Fruit fly (Drosophila melanogaster) whole organism, prepupa: ENCODE data around the gene CG46320.

Source experiments
- Blimp-1 ChIP-seq: fragments of 200-800 bp; sonication (Bioruptor generic); optimal IDR thresholded peaks from 3 replicates; lab custom pipeline; 2017; ENCODE audit warnings: missing biosample characterization, missing genetic modification characterization, mild to moderate bottlenecking, moderate library complexity, missing genetic modification reagents
- CG10669 ChIP-seq: fragments of 200-800 bp; sonication (Bioruptor generic); optimal IDR thresholded peaks from 3 replicates; lab custom pipeline; 2018; ENCODE audit warnings: missing biosample characterization, mild to moderate bottlenecking, missing genetic modification characterization, moderate library complexity
- CG11294 ChIP-seq: fragments of 200-800 bp; sonication (Bioruptor generic); IDR thresholded peaks from 2 replicates; pipeline ENCODE4 v1.3.6; 2022; ENCODE audit warnings: missing biosample characterization, missing genetic modification characterization
- CG15336 ChIP-seq: fragments of 200-800 bp; sonication (Bioruptor generic); IDR thresholded peaks from 2 replicates; pipeline ENCODE4 v1.3.6; 2022; ENCODE audit warnings: missing biosample characterization, missing genetic modification characterization
- CG16779 ChIP-seq: fragments of 200-800 bp; sonication (Bioruptor generic); optimal IDR thresholded peaks from 3 replicates; lab custom pipeline; 2017; ENCODE audit warnings: missing biosample characterization, mild to moderate bottlenecking, missing genetic modification characterization
- CG31627 ChIP-seq: fragments of 200-800 bp; sonication (Bioruptor generic); optimal IDR thresholded peaks from 3 replicates; lab custom pipeline; 2016; ENCODE audit warnings: missing biosample characterization, missing genetic modification characterization
- CG34406 ChIP-seq: fragments of 200-800 bp; sonication (Bioruptor generic); optimal IDR thresholded peaks from 3 replicates; lab custom pipeline; 2016; ENCODE audit warnings: missing biosample characterization, missing genetic modification characterization
- CG6276 ChIP-seq: fragments of 200-800 bp; sonication (Bioruptor generic); optimal IDR thresholded peaks from 2 replicates; lab custom pipeline; 2017; ENCODE audit warnings: missing biosample characterization, mild to moderate bottlenecking, missing genetic modification characterization
- CG6792 ChIP-seq: fragments of 200-800 bp; sonication (Bioruptor generic); optimal IDR thresholded peaks from 3 replicates; lab custom pipeline; 2016; ENCODE audit warnings: missing biosample characterization, missing genetic modification characterization
- CG6808 ChIP-seq: fragments of 200-800 bp; sonication (Bioruptor generic); optimal IDR thresholded peaks from 3 replicates; lab custom pipeline; 2017; ENCODE audit warnings: missing biosample characterization, missing genetic modification characterization, mild to moderate bottlenecking, moderate library complexity, missing genetic modification reagents
- CG6854 ChIP-seq: fragments of 200-800 bp; sonication (Bioruptor generic); optimal IDR thresholded peaks from 2 replicates; lab custom pipeline; 2017; ENCODE audit warnings: missing biosample characterization, mild to moderate bottlenecking, missing genetic modification characterization
- CG7368 ChIP-seq: fragments of 200-800 bp; sonication (Bioruptor generic); optimal IDR thresholded peaks from 3 replicates; lab custom pipeline; 2016; ENCODE audit warnings: missing biosample characterization, missing genetic modification characterization
- CG8119 ChIP-seq: fragments of 200-800 bp; sonication (Bioruptor generic); IDR thresholded peaks from 3 replicates; pipeline ENCODE4 v1.3.6; 2022; ENCODE audit warnings: missing biosample characterization, missing genetic modification characterization
- Eip75B ChIP-seq: fragments of 200-800 bp; sonication (Bioruptor generic); optimal IDR thresholded peaks from 3 replicates; lab custom pipeline; 2016; ENCODE audit warnings: missing biosample characterization, missing genetic modification characterization
- Eip78C ChIP-seq: fragments of 200-800 bp; sonication (Bioruptor generic); peaks from one replicate; lab custom pipeline; 2016; ENCODE audit warnings: missing biosample characterization, missing genetic modification characterization
- Hr38 ChIP-seq: sonication (Bioruptor generic); optimal IDR thresholded peaks from 2 replicates; lab custom pipeline; 2016; ENCODE audit warnings: missing biosample characterization, missing genetic modification characterization
- Met ChIP-seq: fragments of 200-800 bp; sonication (Bioruptor generic); optimal IDR thresholded peaks from 3 replicates; lab custom pipeline; 2016; ENCODE audit warnings: missing biosample characterization, missing genetic modification characterization
- Smox ChIP-seq: fragments of 200-800 bp; sonication (Bioruptor generic); optimal IDR thresholded peaks from 3 replicates; lab custom pipeline; 2016; ENCODE audit warnings: missing biosample characterization, missing genetic modification characterization
- Sox102F ChIP-seq: fragments of 200-800 bp; sonication (Bioruptor generic); optimal IDR thresholded peaks from 2 replicates; lab custom pipeline; 2016; ENCODE audit warnings: missing biosample characterization, mild to moderate bottlenecking, missing genetic modification characterization
- Sox14 ChIP-seq: fragments of 200-800 bp; sonication (Bioruptor generic); optimal IDR thresholded peaks from 3 replicates; lab custom pipeline; 2016; ENCODE audit warnings: missing biosample characterization, missing genetic modification characterization
- Sox15 ChIP-seq: fragments of 200-800 bp; sonication (Bioruptor generic); optimal IDR thresholded peaks from 3 replicates; lab custom pipeline; 2016; ENCODE audit warnings: missing biosample characterization, missing genetic modification characterization
- achi ChIP-seq: fragments of 200-800 bp; sonication (Bioruptor generic); optimal IDR thresholded peaks from 3 replicates; lab custom pipeline; 2016; ENCODE audit warnings: missing biosample characterization, missing genetic modification characterization
- acj6 ChIP-seq: fragments of 200-800 bp; sonication (Bioruptor generic); optimal IDR thresholded peaks from 3 replicates; lab custom pipeline; 2016; ENCODE audit warnings: missing biosample characterization, missing genetic modification characterization
- cyc ChIP-seq: fragments of 200-800 bp; sonication (Bioruptor generic); optimal IDR thresholded peaks from 3 replicates; lab custom pipeline; 2016; ENCODE audit warnings: missing biosample characterization, missing genetic modification characterization
- eg ChIP-seq: fragments of 200-800 bp; sonication (Bioruptor generic); IDR thresholded peaks from 3 replicates; pipeline ENCODE4 v1.3.6; 2022; ENCODE audit warnings: missing biosample characterization, missing genetic modification characterization
- esn ChIP-seq: fragments of 200-800 bp; sonication (Bioruptor generic); optimal IDR thresholded peaks from 2 replicates; lab custom pipeline; 2016; ENCODE audit warnings: missing biosample characterization, mild to moderate bottlenecking, missing genetic modification characterization, moderate library complexity
- fd59A ChIP-seq: fragments of 200-800 bp; sonication (Bioruptor generic); optimal IDR thresholded peaks from 2 replicates; lab custom pipeline; 2017; ENCODE audit warnings: missing biosample characterization, mild to moderate bottlenecking, missing genetic modification characterization, missing genetic modification reagents
- fkh ChIP-seq: fragments of 200-800 bp; sonication (Bioruptor generic); optimal IDR thresholded peaks from 3 replicates; lab custom pipeline; 2017; ENCODE audit warnings: missing biosample characterization, mild to moderate bottlenecking, missing genetic modification characterization, moderate library complexity
- lz ChIP-seq: fragments of 200-800 bp; sonication (Bioruptor generic); optimal IDR thresholded peaks from 3 replicates; lab custom pipeline; 2016; ENCODE audit warnings: missing biosample characterization, missing genetic modification characterization
- net ChIP-seq: fragments of 200-800 bp; sonication (Bioruptor generic); optimal IDR thresholded peaks from 3 replicates; lab custom pipeline; 2016; ENCODE audit warnings: missing biosample characterization, missing genetic modification characterization
- pdm3 ChIP-seq: fragments of 200-800 bp; sonication (Bioruptor generic); optimal IDR thresholded peaks from 3 replicates; lab custom pipeline; 2016; ENCODE audit warnings: missing biosample characterization, missing genetic modification characterization
- salr ChIP-seq, 2 experiments: fragments of 200-800 bp; sonication (Bioruptor generic); optimal IDR thresholded peaks; 3 replicates each; lab custom pipeline; 2016 to 2018; ENCODE audit warnings: missing biosample characterization in 2 of 2, missing genetic modification characterization in 2 of 2, mild to moderate bottlenecking in 1 of 2
- spab ChIP-seq: fragments of 200-800 bp; sonication (Bioruptor generic); optimal IDR thresholded peaks from 2 replicates; lab custom pipeline; 2017; ENCODE audit warnings: missing biosample characterization, mild to moderate bottlenecking, missing genetic modification characterization, missing genetic modification reagents
- svp ChIP-seq: fragments of 200-800 bp; sonication (Bioruptor generic); peaks from one replicate; lab custom pipeline; 2016; ENCODE audit warnings: missing biosample characterization, missing genetic modification characterization
- vri ChIP-seq: fragments of 200-800 bp; sonication (Bioruptor generic); optimal IDR thresholded peaks from 3 replicates; lab custom pipeline; 2016; ENCODE audit warnings: missing biosample characterization, mild to moderate bottlenecking, missing genetic modification characterization

Gene CG46320

DNA sequence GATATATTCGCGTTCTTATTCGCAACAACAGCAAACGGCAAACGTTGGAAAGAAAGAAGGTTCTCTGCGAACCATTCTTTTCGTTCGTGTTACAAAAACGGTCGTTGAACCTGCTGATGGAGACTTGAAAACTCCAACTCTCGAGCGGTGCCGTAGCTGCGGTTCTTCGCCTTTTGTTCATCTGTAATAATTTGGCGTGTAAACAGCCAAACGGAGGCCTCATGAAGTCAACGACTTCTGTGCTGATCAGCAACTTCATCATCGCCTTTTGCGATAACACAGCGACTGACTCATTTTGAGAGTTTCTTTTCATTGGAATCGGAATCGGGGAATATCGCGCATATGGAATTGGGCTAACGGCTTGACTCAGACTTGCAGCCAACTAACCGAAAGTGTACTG lies 46.5 kb upstream of the CG46320 start:
- TF ChIP-seq CG10669 (GFP tag; lab: Kevin White, UChicago), result no peak
- TF ChIP-seq Met (GFP tag; lab: Kevin White, UChicago), result peak; percentile 15
- peak; percentile 11 for TF ChIP-seq Eip78C (GFP tag; lab: Kevin White, UChicago)
- peak; percentile 95 for TF ChIP-seq Blimp-1 (GFP tag; lab: Kevin White, UChicago)
- TF ChIP-seq Sox102F (GFP tag; lab: Kevin White, UChicago), result peak; percentile 4
- TF ChIP-seq, all 60 proteins: peak for 4

DNA sequence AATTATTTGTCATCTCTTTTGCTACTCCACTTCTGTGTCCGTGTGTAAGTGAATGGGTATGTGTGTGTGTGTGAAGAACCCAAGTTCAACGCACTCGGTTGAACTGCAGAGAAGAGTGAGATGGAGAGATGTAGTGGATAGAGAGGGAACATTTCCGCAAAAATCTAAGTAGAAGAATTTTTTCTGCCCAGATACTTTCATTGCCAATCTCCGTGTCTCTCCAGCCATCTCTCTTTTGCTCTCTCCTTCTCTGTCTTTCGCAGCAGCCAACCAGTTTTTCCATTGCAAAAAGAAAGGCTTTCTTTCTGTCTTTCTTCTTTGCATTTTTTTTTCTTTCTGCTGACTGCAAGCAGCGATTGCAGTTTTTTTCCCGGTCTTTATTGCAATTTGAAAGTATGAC lies 45.2 kb upstream of the CG46320 start:
- TF ChIP-seq Sox15 (no peak), eg (GFP tag; lab: Robert Waterston, UW) (no peak), Eip78C (GFP tag; lab: Kevin White, UChicago) (peak; percentile 44), Sox102F (GFP tag; lab: Kevin White, UChicago) (no peak), cyc (no peak), Blimp-1 (GFP tag; lab: Kevin White, UChicago) (peak; percentile 95), CG15336 (GFP tag; lab: Robert Waterston, UW) (no peak), CG8119 (no peak), vri (GFP tag; lab: Kevin White, UChicago) (no peak), salr (GFP tag; optimal IDR thresholded peaks at IDR 0.05; lab: Kevin White, UChicago) (no peak), spab (GFP tag; lab: Kevin White, UChicago) (no peak), Sox14 (GFP tag; lab: Kevin White, UChicago) (no peak)

DNA sequence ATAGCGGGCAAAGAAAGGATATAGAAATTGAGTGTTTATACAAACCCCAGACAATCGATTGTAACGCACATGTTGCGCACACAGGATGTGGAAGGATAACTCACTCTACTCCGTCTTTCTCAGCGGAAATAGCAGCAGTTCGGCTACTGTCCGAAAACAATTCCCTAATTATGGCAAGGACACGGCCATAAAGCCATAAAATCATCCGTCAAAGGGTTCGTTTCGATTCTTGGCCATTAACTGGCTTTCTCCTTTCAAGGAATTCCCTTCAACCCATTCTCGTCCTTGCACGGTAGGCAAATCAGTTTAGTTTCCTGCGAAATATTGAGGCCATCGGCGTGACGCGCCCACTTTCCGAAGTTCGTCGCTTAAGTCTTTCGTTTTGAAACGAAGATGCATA lies 42.4 kb upstream of the CG46320 start:
- no peak for TF ChIP-seq spab (GFP tag; lab: Kevin White, UChicago)
- no peak for TF ChIP-seq CG16779 (tag; lab: Kevin White, UChicago)
- no peak for TF ChIP-seq fd59A (GFP tag; lab: Kevin White, UChicago)
- TF ChIP-seq cyc, result no peak
- no peak for TF ChIP-seq CG6808 (GFP tag; lab: Kevin White, UChicago)
- TF ChIP-seq net (GFP tag; lab: Kevin White, UChicago), result no peak
- no peak for TF ChIP-seq acj6 (GFP tag; lab: Kevin White, UChicago)
- no peak for TF ChIP-seq achi (GFP tag; lab: Kevin White, UChicago)
- no peak for TF ChIP-seq CG31627 (GFP tag; lab: Kevin White, UChicago)
- TF ChIP-seq CG11294, result no peak
- TF ChIP-seq Hr38 (GFP tag; lab: Kevin White, UChicago), result no peak
- TF ChIP-seq CG6276 (GFP tag; lab: Kevin White, UChicago), result no peak
- no peak for TF ChIP-seq fkh (GFP tag; lab: Kevin White, UChicago)
- no peak for TF ChIP-seq eg (GFP tag; lab: Robert Waterston, UW)
- TF ChIP-seq, all 60 proteins: peak for 0

DNA sequence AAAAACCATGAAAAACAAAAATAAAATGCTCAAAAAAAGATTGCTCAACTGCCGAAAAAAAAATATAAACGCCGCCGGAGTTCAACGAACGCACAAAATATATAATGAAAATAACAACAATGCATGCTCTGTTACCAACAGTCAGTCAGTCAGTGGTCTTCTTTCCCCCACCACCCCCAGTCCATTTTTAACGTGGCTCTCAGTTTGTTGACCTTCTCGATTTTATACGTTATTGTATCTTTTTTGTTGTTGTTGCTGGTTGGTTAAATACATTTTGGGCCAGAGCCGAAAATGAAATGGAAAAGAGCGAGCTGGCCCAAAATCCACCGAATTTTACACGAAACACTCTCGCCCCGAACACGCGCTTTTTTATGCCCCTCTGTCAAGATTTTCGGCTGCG lies 42.0 kb upstream of the CG46320 start:
- TF ChIP-seq Sox102F (GFP tag; lab: Kevin White, UChicago) (peak; percentile 23), svp (peak; percentile 33), cyc (no peak), esn (no peak), acj6 (GFP tag; lab: Kevin White, UChicago) (no peak), CG7368 (no peak), CG6792 (GFP tag; lab: Kevin White, UChicago) (no peak), fkh (GFP tag; lab: Kevin White, UChicago) (peak; percentile 30), net (GFP tag; lab: Kevin White, UChicago) (no peak), pdm3 (GFP tag; lab: Kevin White, UChicago) (no peak), Eip75B (peak; percentile 9), CG8119 (no peak), lz (GFP tag; lab: Kevin White, UChicago) (no peak), Sox15 (no peak), CG6276 (GFP tag; lab: Kevin White, UChicago) (no peak), vri (GFP tag; lab: Kevin White, UChicago) (peak; percentile 57), achi (GFP tag; lab: Kevin White, UChicago) (no peak), CG34406 (no peak), spab (GFP tag; lab: Kevin White, UChicago) (no peak), CG6854 (peak; percentile 64), CG31627 (GFP tag; lab: Kevin White, UChicago) (no peak), Blimp-1 (GFP tag; lab: Kevin White, UChicago) (peak; percentile 100), CG10669 (GFP tag; lab: Kevin White, UChicago) (no peak), Met (GFP tag; lab: Kevin White, UChicago) (peak; percentile 32), Smox (GFP tag; lab: Kevin White, UChicago) (no peak)
